Fruit fly (Drosophila melanogaster): ENCODE results near the gene kmr.

- TF ChIP-seq CG8478 (optimal IDR thresholded peaks at IDR 0.05) = no peak
- no peak for TF ChIP-seq psq (optimal IDR thresholded peaks at IDR 0.05)
- no peak for TF ChIP-seq usp (GFP tag; optimal IDR thresholded peaks at IDR 0.05)
- no peak for TF ChIP-seq Dll (optimal IDR thresholded peaks at IDR 0.05)
- TF ChIP-seq pan (optimal IDR thresholded peaks at IDR 0.05) = no peak
- TF ChIP-seq EcR (GFP tag; optimal IDR thresholded peaks at IDR 0.05) = no peak
These were observed 85.4 kb downstream of the kmr start for dm6 chr3R:13800430-13800848.
